Worm (Caenorhabditis elegans) whole organism, L2 larva: ENCODE measurements around the gene C33B4.5.

Experiments
- C34F6.9 ChIP-seq: fragments of 150-350 bp; optimal IDR thresholded peaks from 2 replicates; lab custom pipeline; 2014; ENCODE audit warnings: missing biosample characterization, missing genetic modification characterization
- F13H6.1 ChIP-seq: sonication (generic microtip); optimal IDR thresholded peaks from 2 replicates; lab custom pipeline; 2016; ENCODE audit warnings: missing genetic modification characterization, missing compliant biosample characterization
- R02D3.7 ChIP-seq: fragments of 150-350 bp; optimal IDR thresholded peaks from 2 replicates; lab custom pipeline; 2014; ENCODE audit warnings: missing biosample characterization, missing genetic modification characterization
- aly-2 ChIP-seq: fragments of 150-350 bp; optimal IDR thresholded peaks from 2 replicates; lab custom pipeline; 2014; ENCODE audit warnings: missing biosample characterization, missing genetic modification characterization
- ama-1 ChIP-seq: fragments of 150-350 bp; optimal IDR thresholded peaks from 2 replicates; lab custom pipeline; 2018; ENCODE audit warnings: inconsistent platforms
- blmp-1 ChIP-seq: sonication (generic microtip); optimal IDR thresholded peaks from 2 replicates; lab custom pipeline; 2017; ENCODE audit warnings: missing genetic modification characterization, mild to moderate bottlenecking, missing compliant biosample characterization, antibody characterized with exemption, moderate library complexity; ENCODE audit not compliant: insufficient read depth
- ceh-16 ChIP-seq: fragments of 150-350 bp; optimal IDR thresholded peaks from 2 replicates; lab custom pipeline; 2014; ENCODE audit warnings: missing biosample characterization, missing genetic modification characterization
- ceh-82 ChIP-seq: fragments of 150-350 bp; optimal IDR thresholded peaks from 2 replicates; lab custom pipeline; 2014; ENCODE audit warnings: missing biosample characterization, missing genetic modification characterization
- crh-2 ChIP-seq: sonication (generic microtip); optimal IDR thresholded peaks from 2 replicates; lab custom pipeline; 2017; ENCODE audit warnings: missing biosample characterization, missing genetic modification characterization
- egl-27 ChIP-seq: sonication (generic microtip); optimal IDR thresholded peaks from 3 replicates; lab custom pipeline; 2017; ENCODE audit warnings: missing biosample characterization, missing genetic modification reagents, missing genetic modification characterization
- elt-1 ChIP-seq: fragments of 150-350 bp; optimal IDR thresholded peaks from 2 replicates; lab custom pipeline; 2014; ENCODE audit warnings: missing biosample characterization, missing genetic modification characterization
- elt-3 ChIP-seq: sonication (generic microtip); optimal IDR thresholded peaks from 2 replicates; lab custom pipeline; 2017; ENCODE audit warnings: missing biosample characterization, missing genetic modification characterization
- fos-1 ChIP-seq: fragments of 150-350 bp; optimal IDR thresholded peaks from 2 replicates; lab custom pipeline; 2014; ENCODE audit warnings: missing biosample characterization, missing genetic modification characterization
- gmeb-1 ChIP-seq: fragments of 150-350 bp; optimal IDR thresholded peaks from 2 replicates; lab custom pipeline; 2014; ENCODE audit warnings: missing biosample characterization, missing genetic modification characterization
- lin-11 ChIP-seq: fragments of 150-350 bp; sonication (generic microtip); optimal IDR thresholded peaks from 2 replicates; lab custom pipeline; 2014; ENCODE audit warnings: missing biosample characterization, missing genetic modification characterization, inconsistent platforms, mixed read lengths
- lin-13 ChIP-seq: fragments of 150-350 bp; optimal IDR thresholded peaks from 2 replicates; lab custom pipeline; 2014; ENCODE audit warnings: missing biosample characterization, missing genetic modification reagents, missing genetic modification characterization
- lin-39 ChIP-seq: fragments of 150-350 bp; optimal IDR thresholded peaks from 2 replicates; lab custom pipeline; 2014; ENCODE audit warnings: missing biosample characterization, missing genetic modification reagents, missing genetic modification characterization
- mbf-1 ChIP-seq: sonication (generic microtip); optimal IDR thresholded peaks from 2 replicates; lab custom pipeline; 2017; ENCODE audit warnings: missing biosample characterization, missing genetic modification characterization
- nhr-10 ChIP-seq: sonication (generic microtip); optimal IDR thresholded peaks from 2 replicates; lab custom pipeline; 2017; ENCODE audit warnings: missing biosample characterization, missing genetic modification characterization
- nhr-11 ChIP-seq: fragments of 150-350 bp; optimal IDR thresholded peaks from 2 replicates; lab custom pipeline; 2014; ENCODE audit warnings: missing biosample characterization, missing genetic modification characterization
- nhr-12 ChIP-seq: fragments of 150-350 bp; optimal IDR thresholded peaks from 2 replicates; lab custom pipeline; 2014; ENCODE audit warnings: missing biosample characterization, missing genetic modification characterization
- nhr-129 ChIP-seq: fragments of 150-350 bp; optimal IDR thresholded peaks from 2 replicates; lab custom pipeline; 2014; ENCODE audit warnings: missing biosample characterization, missing genetic modification characterization
- nhr-237 ChIP-seq: fragments of 150-350 bp; optimal IDR thresholded peaks from 2 replicates; lab custom pipeline; 2014; ENCODE audit warnings: missing biosample characterization, missing genetic modification characterization
- nhr-6 ChIP-seq: fragments of 150-350 bp; optimal IDR thresholded peaks from 2 replicates; lab custom pipeline; 2014; ENCODE audit warnings: missing biosample characterization, missing genetic modification characterization
- peb-1 ChIP-seq: fragments of 150-350 bp; optimal IDR thresholded peaks from 2 replicates; lab custom pipeline; 2014; ENCODE audit warnings: missing biosample characterization, missing genetic modification characterization
- sem-4 ChIP-seq: fragments of 150-350 bp; optimal IDR thresholded peaks from 2 replicates; lab custom pipeline; 2014; ENCODE audit warnings: missing biosample characterization, missing genetic modification reagents, missing genetic modification characterization
- skn-1 ChIP-seq: sonication (generic microtip); optimal IDR thresholded peaks from 2 replicates; lab custom pipeline; 2017; ENCODE audit warnings: missing biosample characterization, missing genetic modification characterization
- sma-3 ChIP-seq: sonication (generic microtip); optimal IDR thresholded peaks from 2 replicates; lab custom pipeline; 2016; ENCODE audit warnings: missing genetic modification reagents, missing genetic modification characterization, missing compliant biosample characterization
- sma-9 ChIP-seq, 2 experiments: fragments of 150-350 bp in 1 of 2; sonication (generic microtip) in 1 of 2; optimal IDR thresholded peaks; 2 replicates each; lab custom pipeline; 2014 to 2016; ENCODE audit warnings: missing genetic modification characterization in 2 of 2, mild to moderate bottlenecking in 1 of 2, missing biosample characterization in 1 of 2, missing compliant biosample characterization in 1 of 2, missing genetic modification reagents in 1 of 2, moderate library complexity in 1 of 2
- snpc-4 ChIP-seq: fragments of 150-350 bp; optimal IDR thresholded peaks from 2 replicates; lab custom pipeline; 2014; ENCODE audit warnings: missing biosample characterization, missing genetic modification characterization
- unc-55 ChIP-seq: fragments of 150-350 bp; sonication (generic microtip); optimal IDR thresholded peaks from 3 replicates; lab custom pipeline; 2014; ENCODE audit warnings: missing biosample characterization, missing genetic modification reagents, missing genetic modification characterization
- unc-62 ChIP-seq: fragments of 150-350 bp; optimal IDR thresholded peaks from 2 replicates; lab custom pipeline; 2014; ENCODE audit warnings: missing biosample characterization, missing genetic modification reagents, missing genetic modification characterization
- zag-1 ChIP-seq: fragments of 150-350 bp; optimal IDR thresholded peaks from 2 replicates; lab custom pipeline; 2014; ENCODE audit warnings: missing biosample characterization, missing genetic modification characterization
- ztf-1 ChIP-seq: fragments of 200-800 bp; sonication (Bioruptor generic); conservative IDR thresholded peaks from 2 replicates; pipeline ENCODE4 v1.3.6; 2022; ENCODE audit warnings: missing genetic modification characterization, missing compliant biosample characterization
- ztf-11 ChIP-seq: sonication (generic microtip); optimal IDR thresholded peaks from 2 replicates; lab custom pipeline; 2017; ENCODE audit warnings: missing biosample characterization, missing genetic modification characterization
- ztf-4 ChIP-seq: fragments of 150-350 bp; optimal IDR thresholded peaks from 2 replicates; lab custom pipeline; 2014; ENCODE audit warnings: missing biosample characterization, missing genetic modification characterization

Gene C33B4.5

DNA sequence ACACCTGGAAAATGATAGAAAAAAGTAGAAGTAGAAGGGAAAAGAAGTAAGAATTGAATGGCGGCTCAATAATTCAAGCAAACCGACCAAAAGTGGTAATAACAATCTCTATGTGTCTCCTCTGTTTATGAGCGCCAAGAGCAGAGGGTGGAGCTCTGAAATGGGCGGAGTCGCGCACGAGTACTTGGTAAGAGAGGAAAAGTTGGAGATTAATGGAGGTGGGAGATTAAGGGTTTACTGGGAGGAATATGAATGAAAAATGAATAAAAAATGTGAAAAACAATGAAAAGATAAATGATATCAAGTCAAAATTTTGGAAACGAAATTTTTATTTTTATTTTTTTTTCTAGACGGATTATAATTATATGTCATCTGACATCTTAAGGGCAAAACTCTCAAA is 5.4 kb upstream of the C33B4.5 start:
- TF ChIP-seq blmp-1 (no peak), ztf-1 (no peak)

DNA sequence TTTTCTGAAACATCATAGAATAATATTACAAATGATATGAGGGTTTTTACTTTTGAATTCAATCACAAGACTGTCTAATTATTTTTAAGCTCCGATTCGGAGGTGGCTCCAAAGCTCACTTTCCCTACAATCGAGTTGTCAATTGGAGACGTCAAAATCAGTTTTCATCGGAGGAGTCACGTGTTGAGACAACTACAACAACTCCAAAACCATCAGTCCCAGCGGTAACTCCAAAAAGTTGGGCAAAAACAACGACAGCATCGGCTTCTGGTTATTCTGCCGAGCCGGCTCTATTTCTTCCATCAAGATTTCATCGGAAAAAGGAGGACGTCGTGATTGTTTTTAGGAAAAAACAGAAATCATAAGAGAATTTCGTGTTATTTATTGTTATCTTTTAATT is 972 bp downstream of the C33B4.5 start:
- no peak for TF ChIP-seq ztf-11 (tag; lab: Kevin White, UChicago)

DNA sequence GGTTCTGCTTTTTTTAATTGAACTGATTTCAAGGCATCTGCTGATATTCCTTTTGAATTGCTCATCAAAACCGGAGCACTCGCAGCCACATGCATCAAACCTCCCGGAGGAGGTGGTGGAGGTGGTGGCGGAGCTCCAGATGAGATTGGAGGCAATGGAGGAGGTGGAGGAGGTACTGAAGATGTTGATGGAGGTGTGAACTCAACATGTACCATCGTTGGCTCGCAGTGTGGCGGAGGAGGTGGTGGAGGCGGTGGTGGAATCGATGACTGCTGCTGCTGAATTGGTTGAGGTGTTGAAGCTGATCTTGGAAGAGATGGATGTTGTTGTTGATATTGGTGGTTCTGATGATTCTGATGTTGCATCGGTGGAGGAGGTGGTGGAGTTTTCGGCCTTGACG is 3.8 kb downstream of the C33B4.5 start:
- TF ChIP-seq ceh-16 (tag; lab: Kevin White, UChicago): no peak
- no peak for TF ChIP-seq peb-1 (tag; lab: Kevin White, UChicago)
- TF ChIP-seq elt-1 (tag; lab: Kevin White, UChicago): no peak
- no peak for TF ChIP-seq nhr-10 (tag; lab: Kevin White, UChicago)
- TF ChIP-seq sma-9 (GFP tag; optimal IDR thresholded peaks at IDR 0.05; lab: Kevin White, UChicago): no peak
- no peak for TF ChIP-seq sma-9 (tag; optimal IDR thresholded peaks at IDR 0.05; lab: Kevin White, UChicago)
- no peak for TF ChIP-seq egl-27 (tag; lab: Kevin White, UChicago)
- TF ChIP-seq C34F6.9 (tag; lab: Kevin White, UChicago): no peak
- no peak for TF ChIP-seq ztf-4 (tag; lab: Kevin White, UChicago)
- no peak for TF ChIP-seq lin-13 (GFP tag; lab: Kevin White, UChicago)
- TF ChIP-seq crh-2 (tag; lab: Kevin White, UChicago): no peak
- TF ChIP-seq, all 48 proteins: peak for 0

DNA sequence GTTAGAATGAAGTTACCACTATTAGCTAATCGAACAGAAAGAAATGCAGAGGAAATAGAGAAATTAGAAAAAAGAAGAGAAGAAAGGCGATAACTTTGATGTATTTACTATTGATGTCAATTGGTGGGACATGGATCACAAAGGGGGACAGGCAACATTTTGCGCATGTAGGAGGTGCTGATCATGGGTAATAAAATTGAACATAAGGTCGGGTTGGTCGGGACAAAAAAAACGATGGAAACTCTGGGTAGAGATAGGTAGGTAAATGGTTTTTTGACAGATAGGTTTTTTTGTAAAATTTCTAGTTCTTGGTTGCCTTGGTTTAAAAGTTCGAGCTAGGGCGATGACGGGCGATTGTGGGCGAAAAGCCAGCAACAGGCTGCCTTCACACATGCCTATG is 7.7 kb downstream of the C33B4.5 start, which contains the start of gene shn-1:
Gene shn-1 (minus strand): TSS at position 101 of the 400 bp plus-strand sequence.
- TF ChIP-seq aly-2: no peak
- TF ChIP-seq unc-62 (GFP tag; lab: Kevin White, UChicago): no peak
- no peak for TF ChIP-seq gmeb-1 (tag; lab: Kevin White, UChicago)
- TF ChIP-seq snpc-4 (tag; lab: Kevin White, UChicago): no peak
- TF ChIP-seq nhr-11 (tag; lab: Kevin White, UChicago): no peak
- no peak for TF ChIP-seq R02D3.7 (tag; lab: Kevin White, UChicago)
- no peak for TF ChIP-seq unc-55 (GFP tag; lab: Kevin White, UChicago)
- no peak for TF ChIP-seq lin-11 (tag; lab: Kevin White, UChicago)
- TF ChIP-seq, all 48 proteins: peak for 0

DNA sequence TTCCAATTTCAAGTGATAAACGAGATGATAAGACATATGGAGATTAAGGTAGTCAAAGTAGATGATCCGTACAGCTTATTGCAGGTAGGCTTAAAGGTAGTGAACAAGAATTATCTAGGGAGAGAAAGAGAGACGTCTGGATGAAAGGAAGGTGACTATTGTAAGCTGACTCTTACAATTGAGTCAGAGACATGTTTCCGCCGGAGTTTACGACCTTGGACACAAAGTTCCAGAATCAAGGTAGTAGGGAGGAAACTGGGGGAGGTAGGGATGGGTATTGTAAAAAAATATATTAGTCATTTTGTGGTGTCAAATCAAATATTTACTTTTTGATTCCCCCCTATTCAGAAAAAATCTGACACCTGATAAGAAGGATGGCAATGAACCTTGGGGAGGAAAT is 9.3 kb downstream of the C33B4.5 start:
- TF ChIP-seq mbf-1 (tag; lab: Kevin White, UChicago) (no peak), aly-2 (no peak), sma-3 (GFP tag; lab: Kevin White, UChicago) (no peak), nhr-129 (tag; lab: Kevin White, UChicago) (no peak), blmp-1 (no peak), zag-1 (no peak)
- TF ChIP-seq, all 48 proteins: peak for 0

DNA sequence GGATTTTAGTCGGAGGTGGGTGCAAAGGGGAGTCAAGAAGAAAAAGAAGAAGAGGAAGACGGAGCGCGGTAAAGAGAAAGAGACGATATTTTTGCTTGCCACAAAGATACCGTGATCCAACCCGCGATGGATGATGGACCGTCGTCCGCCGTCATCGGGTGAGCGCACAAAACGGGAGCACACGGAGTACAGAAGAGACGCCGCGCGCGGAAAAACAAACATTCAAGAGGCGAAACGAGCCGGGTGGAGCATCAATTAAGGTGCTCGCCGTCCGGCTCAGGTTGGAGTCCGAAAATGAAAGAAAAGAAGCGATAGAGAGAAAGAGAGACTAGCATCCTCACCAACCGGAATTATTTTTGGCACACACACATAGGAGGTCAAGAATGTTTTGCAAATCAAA is 10.7 kb downstream of the C33B4.5 start:
- TF ChIP-seq lin-13 (GFP tag; lab: Kevin White, UChicago) (no peak), aly-2 (no peak), ama-1 (no peak), nhr-12 (tag; lab: Kevin White, UChicago) (no peak), elt-3 (tag; lab: Kevin White, UChicago) (no peak), snpc-4 (tag; lab: Kevin White, UChicago) (no peak), nhr-237 (tag; lab: Kevin White, UChicago) (no peak), lin-11 (tag; lab: Kevin White, UChicago) (no peak), zag-1 (no peak), nhr-11 (tag; lab: Kevin White, UChicago) (no peak), elt-1 (tag; lab: Kevin White, UChicago) (no peak)

DNA sequence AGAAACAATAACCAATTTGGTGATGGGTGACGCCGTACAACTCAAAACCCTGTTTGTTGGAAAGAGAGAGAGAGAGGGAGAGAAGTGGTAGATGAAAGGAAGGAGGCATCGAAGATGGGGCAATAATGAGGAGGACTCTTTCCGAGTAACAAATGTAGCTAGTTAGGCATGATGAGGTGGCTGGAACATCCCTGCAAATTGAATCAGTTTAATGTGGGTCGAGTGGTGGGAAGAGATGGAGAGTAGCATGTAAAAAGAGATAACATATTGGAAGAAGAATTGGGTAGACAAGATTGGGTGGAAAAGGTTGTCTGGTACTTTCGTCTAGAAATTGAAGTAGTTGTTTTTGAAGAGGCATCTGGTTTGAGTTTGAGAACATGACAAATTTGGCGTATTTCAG is 13.1 kb downstream of the C33B4.5 start:
- TF ChIP-seq fos-1 (no peak), lin-13 (GFP tag; lab: Kevin White, UChicago) (no peak), lin-11 (tag; lab: Kevin White, UChicago) (no peak), F13H6.1 (tag; lab: Kevin White, UChicago) (no peak), unc-55 (GFP tag; lab: Kevin White, UChicago) (no peak), nhr-6 (no peak), lin-39 (tag; lab: Kevin White, UChicago) (no peak), ceh-82 (tag; lab: Kevin White, UChicago) (no peak), skn-1 (no peak), snpc-4 (tag; lab: Kevin White, UChicago) (no peak), ztf-11 (tag; lab: Kevin White, UChicago) (no peak), crh-2 (tag; lab: Kevin White, UChicago) (no peak), sem-4 (tag; lab: Kevin White, UChicago) (no peak)
